Worm (Caenorhabditis elegans) whole organism, young adult: Measurements from ENCODE around the gene F44A2.7.

Source experiments
- B0035.1 ChIP-seq: sonication (generic microtip); optimal IDR thresholded peaks from 2 replicates; lab custom pipeline; 2016; ENCODE audit warnings: missing genetic modification characterization, mild to moderate bottlenecking, missing compliant biosample characterization, missing genotype, missing genetic modification reagents
- C17E4.6 ChIP-seq: fragments of 200-800 bp; sonication (Bioruptor generic); IDR thresholded peaks from 2 replicates; pipeline ENCODE4 v1.3.6; 2022; ENCODE audit warnings: missing genetic modification reagents, missing genetic modification characterization, missing compliant biosample characterization
- F22D6.2 ChIP-seq: sonication (generic microtip); optimal IDR thresholded peaks from 2 replicates; lab custom pipeline; 2016; ENCODE audit warnings: mild to moderate bottlenecking, missing genetic modification characterization, missing compliant biosample characterization
- F37B4.10 ChIP-seq: fragments of 200-800 bp; sonication (Bioruptor generic); IDR thresholded peaks from 2 replicates; pipeline ENCODE4 v1.3.6; 2022; ENCODE audit warnings: missing genetic modification characterization, missing compliant biosample characterization
- F52B5.7 ChIP-seq: sonication (generic microtip); optimal IDR thresholded peaks from 2 replicates; lab custom pipeline; 2016; ENCODE audit warnings: mild to moderate bottlenecking, missing genetic modification characterization, missing compliant biosample characterization
- Y53F4B.3 ChIP-seq: fragments of 200-800 bp; sonication (Bioruptor generic); IDR thresholded peaks from 2 replicates; pipeline ENCODE4 v1.3.6; 2022; ENCODE audit warnings: missing genetic modification reagents, missing genetic modification characterization, missing compliant biosample characterization
- Y56A3A.18 ChIP-seq: fragments of 200-800 bp; sonication (Bioruptor generic); IDR thresholded peaks from 2 replicates; pipeline ENCODE4 v1.3.6; 2022; ENCODE audit warnings: missing genetic modification reagents, missing genetic modification characterization, missing compliant biosample characterization
- ama-1 ChIP-seq, 3 experiments: fragments of 150-350 bp in 1 of 3; sonication (generic microtip) in 2 of 3; optimal IDR thresholded peaks; 2 replicates each; lab custom pipeline; 2014 to 2018; ENCODE audit warnings: missing biosample characterization in 2 of 3, missing genetic modification characterization in 2 of 3, missing genetic modification reagents in 2 of 3
- atf-7 ChIP-seq: sonication (generic microtip); optimal IDR thresholded peaks from 2 replicates; lab custom pipeline; 2017; ENCODE audit warnings: mild to moderate bottlenecking, missing genetic modification characterization, missing compliant biosample characterization
- attf-3 ChIP-seq: fragments of 200-800 bp; sonication (Bioruptor generic); conservative IDR thresholded peaks from 2 replicates; pipeline ENCODE4 v1.3.6; 2022; ENCODE audit warnings: missing genetic modification reagents, missing genetic modification characterization, missing compliant biosample characterization
- attf-6 ChIP-seq: fragments of 200-800 bp; sonication (Bioruptor generic); IDR thresholded peaks from 2 replicates; pipeline ENCODE4 v1.3.6; 2022; ENCODE audit warnings: missing genetic modification reagents, missing genetic modification characterization, missing compliant biosample characterization
- bed-2 ChIP-seq: fragments of 200-800 bp; sonication (Bioruptor generic); IDR thresholded peaks from 2 replicates; pipeline ENCODE4 v1.3.6; 2022; ENCODE audit warnings: missing genetic modification reagents, missing genetic modification characterization, missing compliant biosample characterization
- cebp-2 ChIP-seq: fragments of 200-800 bp; sonication (Bioruptor generic); IDR thresholded peaks from 2 replicates; pipeline ENCODE4 v1.3.6; 2022; ENCODE audit warnings: missing genetic modification characterization, missing compliant biosample characterization
- ceh-58 ChIP-seq: fragments of 200-800 bp; sonication (Bioruptor generic); IDR thresholded peaks from 2 replicates; pipeline ENCODE4 v1.3.6; 2022; ENCODE audit warnings: missing genetic modification characterization, missing compliant biosample characterization
- dox-1 ChIP-seq: fragments of 200-800 bp; sonication (Bioruptor generic); IDR thresholded peaks from 2 replicates; pipeline ENCODE4 v1.3.6; 2022; ENCODE audit warnings: missing genetic modification reagents, missing genetic modification characterization, missing compliant biosample characterization
- egl-18 ChIP-seq: fragments of 200-800 bp; sonication (Bioruptor generic); IDR thresholded peaks from 2 replicates; pipeline ENCODE4 v1.3.6; 2022; ENCODE audit warnings: missing genetic modification reagents, missing genetic modification characterization, missing compliant biosample characterization
- egl-44 ChIP-seq: fragments of 200-800 bp; sonication (Bioruptor generic); IDR thresholded peaks from 2 replicates; pipeline ENCODE4 v1.3.6; 2022; ENCODE audit warnings: missing genetic modification reagents, missing genetic modification characterization, missing compliant biosample characterization
- egrh-3 ChIP-seq: fragments of 200-800 bp; sonication (Bioruptor generic); IDR thresholded peaks from 2 replicates; pipeline ENCODE4 v1.3.6; 2022; ENCODE audit warnings: missing genetic modification reagents, missing genetic modification characterization, missing compliant biosample characterization
- let-607 ChIP-seq, 2 experiments: fragments of 200-800 bp in 1 of 2; sonication (Bioruptor generic) in 1 of 2; sonication (generic microtip) in 1 of 2; optimal IDR thresholded peaks; 2 replicates each; lab custom pipeline; 2016 to 2018; ENCODE audit warnings: mild to moderate bottlenecking in 2 of 2, missing compliant biosample characterization in 2 of 2, missing genetic modification characterization in 2 of 2, moderate library complexity in 2 of 2, missing genotype in 1 of 2
- lin-26 ChIP-seq: fragments of 200-800 bp; sonication (Bioruptor generic); IDR thresholded peaks from 2 replicates; pipeline ENCODE4 v1.3.6; 2022; ENCODE audit warnings: missing genetic modification reagents, missing genetic modification characterization, missing compliant biosample characterization
- madf-6 ChIP-seq: fragments of 200-800 bp; sonication (Bioruptor generic); IDR thresholded peaks from 2 replicates; pipeline ENCODE4 v1.3.6; 2022; ENCODE audit warnings: missing genetic modification reagents, missing genetic modification characterization, missing compliant biosample characterization
- nhr-120 ChIP-seq: fragments of 200-800 bp; sonication (Bioruptor generic); IDR thresholded peaks from 2 replicates; pipeline ENCODE4 v1.3.6; 2022; ENCODE audit warnings: missing genetic modification characterization, missing compliant biosample characterization
- nhr-80 ChIP-seq: sonication (generic microtip); optimal IDR thresholded peaks from 2 replicates; lab custom pipeline; 2016; ENCODE audit warnings: missing genetic modification characterization, missing compliant biosample characterization
- nhr-90 ChIP-seq: sonication (generic microtip); optimal IDR thresholded peaks from 2 replicates; lab custom pipeline; 2016; ENCODE audit warnings: missing genotype, mild to moderate bottlenecking, missing genetic modification characterization, missing compliant biosample characterization
- pha-4 ChIP-seq: fragments of 150-350 bp; sonication (generic microtip); optimal IDR thresholded peaks from 2 replicates; lab custom pipeline; 2014; ENCODE audit warnings: missing biosample characterization, missing genetic modification reagents, missing genetic modification characterization
- rpc-1 ChIP-seq, 2 experiments: fragments of 150-350 bp in 1 of 2; sonication (generic microtip) in 1 of 2; optimal IDR thresholded peaks; 2 replicates each; lab custom pipeline; 2014 to 2018; ENCODE audit warnings: missing biosample characterization in 1 of 2, missing genetic modification characterization in 1 of 2, missing genetic modification reagents in 1 of 2, missing genotype in 1 of 2
- snpc-3.4 ChIP-seq: sonication (generic microtip); optimal IDR thresholded peaks from 2 replicates; lab custom pipeline; 2017; ENCODE audit warnings: missing genetic modification characterization, mild to moderate bottlenecking, missing compliant biosample characterization, antibody characterized with exemption, moderate library complexity, missing genotype, missing genetic modification reagents
- snpc-4 ChIP-seq, 5 experiments: fragments of 150-350 bp in 1 of 5; sonication (generic microtip) in 4 of 5; optimal IDR thresholded peaks; 2 replicates each; lab custom pipeline; 2014 to 2018; ENCODE audit warnings: missing genetic modification characterization in 5 of 5, missing biosample characterization in 3 of 5, antibody characterized with exemption in 2 of 5, mild to moderate bottlenecking in 2 of 5, missing compliant biosample characterization in 2 of 5, missing genotype in 2 of 5, moderate library complexity in 2 of 5, missing genetic modification reagents in 1 of 5
- tbx-9 ChIP-seq: sonication (generic microtip); optimal IDR thresholded peaks from 2 replicates; lab custom pipeline; 2016; ENCODE audit warnings: borderline replicate concordance, missing genetic modification characterization, inconsistent platforms, missing compliant biosample characterization
- tlf-1 ChIP-seq: fragments of 200-800 bp; sonication (Bioruptor generic); optimal IDR thresholded peaks from 2 replicates; lab custom pipeline; 2018; ENCODE audit warnings: mild to moderate bottlenecking, missing genetic modification characterization, missing compliant biosample characterization
- xnd-1 ChIP-seq: sonication (generic microtip); optimal IDR thresholded peaks from 2 replicates; lab custom pipeline; 2016; ENCODE audit warnings: missing genotype, missing genetic modification reagents, missing genetic modification characterization, missing compliant biosample characterization
- zim-3 ChIP-seq: sonication (generic microtip); optimal IDR thresholded peaks from 2 replicates; lab custom pipeline; 2017; ENCODE audit warnings: mild to moderate bottlenecking, missing genetic modification characterization, moderate library complexity, missing compliant biosample characterization
- ztf-25 ChIP-seq: fragments of 200-800 bp; sonication (Bioruptor generic); IDR thresholded peaks from 2 replicates; pipeline ENCODE4 v1.3.6; 2022; ENCODE audit warnings: missing genetic modification reagents, missing genetic modification characterization, missing compliant biosample characterization
- ztf-28 ChIP-seq: fragments of 200-800 bp; sonication (Bioruptor generic); IDR thresholded peaks from 2 replicates; pipeline ENCODE4 v1.3.6; 2022; ENCODE audit warnings: missing genetic modification reagents, missing genetic modification characterization, missing compliant biosample characterization
- ztf-6 ChIP-seq: fragments of 200-800 bp; sonication (Bioruptor generic); IDR thresholded peaks from 2 replicates; pipeline ENCODE4 v1.3.6; 2022; ENCODE audit warnings: missing genetic modification reagents, missing genetic modification characterization, missing compliant biosample characterization

Gene F44A2.7

DNA sequence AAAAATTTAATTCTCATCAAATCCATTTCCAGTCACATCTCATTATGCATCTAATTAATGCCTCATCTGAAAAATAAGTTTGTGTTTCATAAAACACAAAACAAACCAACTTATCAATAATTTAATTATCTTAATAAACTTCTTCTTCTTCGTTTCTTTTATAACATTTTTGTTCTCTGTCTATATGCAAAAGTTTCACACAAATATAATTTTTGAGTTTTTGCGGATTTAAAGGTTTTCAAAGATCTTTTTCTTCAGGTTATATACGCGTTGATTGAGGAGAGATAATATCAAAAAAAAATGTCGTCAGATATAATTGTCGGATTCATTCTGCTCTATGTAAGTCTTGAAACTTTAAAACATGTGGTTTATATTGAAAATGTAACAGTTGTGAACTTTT lies 28.4 kb downstream of the F44A2.7 start, which contains the start of gene srx-47 (continued):
- no peak for TF ChIP-seq nhr-90

ce11 chrV:9352947-9353346 lies 31.7 kb downstream of the F44A2.7 start, which contains the start of gene srx-46:
Gene srx-46, plus strand, starts transcription at chrV:9353247.
- TF ChIP-seq attf-3 (GFP tag; lab: Robert Waterston, UW), result no peak
- no peak for TF ChIP-seq F22D6.2 (tag; lab: Kevin White, UChicago)
- no peak for TF ChIP-seq pha-4 (tag; lab: Kevin White, UChicago)
- no peak for TF ChIP-seq F52B5.7
- no peak for TF ChIP-seq F37B4.10
- TF ChIP-seq C17E4.6, result no peak
- TF ChIP-seq xnd-1 (tag; lab: Kevin White, UChicago), result no peak
- no peak for TF ChIP-seq rpc-1 (optimal IDR thresholded peaks at IDR 0.05; lab: Kevin White, UChicago)
- TF ChIP-seq rpc-1 (tag; optimal IDR thresholded peaks at IDR 0.05; lab: Kevin White, UChicago), result no peak
- no peak for TF ChIP-seq tlf-1
- no peak for TF ChIP-seq ztf-6
- TF ChIP-seq madf-6, result no peak
- TF ChIP-seq cebp-2, result no peak
- TF ChIP-seq egl-44 (GFP tag; lab: Robert Waterston, UW), result no peak

ce11 chrV:9355371-9355770 lies 34.1 kb downstream of the F44A2.7 start, which contains the start of gene ttr-40:
Gene ttr-40, minus strand, starts transcription at chrV:9355471.
- TF ChIP-seq lin-26 (GFP tag; lab: Robert Waterston, UW) (no peak), let-607 (tag; optimal IDR thresholded peaks at IDR 0.05; lab: Kevin White, UChicago) (no peak), tbx-9 (tag; lab: Kevin White, UChicago) (no peak), attf-6 (no peak), ztf-28 (GFP tag; lab: Robert Waterston, UW) (no peak), snpc-4 (GFP tag; optimal IDR thresholded peaks at IDR 0.05; lab: Kevin White, UChicago) (no peak), snpc-4 (tag; optimal IDR thresholded peaks at IDR 0.05; lab: Kevin White, UChicago) (no peak), atf-7 (tag; lab: Kevin White, UChicago) (no peak), snpc-3.4 (tag; lab: Kevin White, UChicago) (no peak), ama-1 (optimal IDR thresholded peaks at IDR 0.05; lab: Kevin White, UChicago) (no peak), ama-1 (GFP tag; optimal IDR thresholded peaks at IDR 0.05; lab: Kevin White, UChicago) (no peak), xnd-1 (tag; lab: Kevin White, UChicago) (no peak), ceh-58 (GFP tag; lab: Robert Waterston, UW) (no peak), nhr-120 (GFP tag; lab: Robert Waterston, UW) (no peak), Y53F4B.3 (GFP tag; lab: Robert Waterston, UW) (no peak), egrh-3 (GFP tag; lab: Robert Waterston, UW) (no peak), dox-1 (GFP tag; lab: Robert Waterston, UW) (no peak), zim-3 (tag; lab: Kevin White, UChicago) (no peak), egl-18 (GFP tag; lab: Robert Waterston, UW) (no peak), ztf-25 (GFP tag; lab: Robert Waterston, UW) (no peak), nhr-90 (no peak), Y56A3A.18 (no peak)

DNA sequence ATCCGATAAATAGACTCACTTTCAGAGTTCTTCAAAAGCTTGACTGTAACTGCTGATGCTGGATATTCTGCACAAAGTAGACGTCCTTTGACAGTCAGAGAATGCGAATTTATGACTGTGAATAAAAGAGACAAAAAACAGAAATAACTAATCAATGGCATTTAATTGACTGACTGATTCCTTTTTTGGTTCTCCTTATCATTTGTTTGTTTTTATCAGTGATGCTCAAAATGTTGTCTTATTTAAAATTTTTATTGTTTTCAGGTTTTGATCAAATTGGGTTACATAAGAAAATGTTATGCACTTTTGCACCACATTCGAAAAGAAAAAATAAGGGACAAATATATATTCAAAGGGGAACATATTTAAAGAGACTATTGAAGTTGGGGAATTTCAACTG lies 35.1 kb downstream of the F44A2.7 start, which contains the start of gene ttr-49:
Gene ttr-49 (minus strand): TSS at position 171 of the 400 bp plus-strand sequence.
- TF ChIP-seq bed-2 (GFP tag; lab: Robert Waterston, UW) (no peak), nhr-80 (tag; lab: Kevin White, UChicago) (peak; percentile 51), nhr-90 (no peak), B0035.1 (tag; lab: Kevin White, UChicago) (no peak), ztf-28 (GFP tag; lab: Robert Waterston, UW) (no peak)
- TF ChIP-seq, all 124 proteins: peak for 1
